Fruit fly (Drosophila melanogaster): ENCODE results near the gene Snoo.

Snoo gene

dm6 chr2L:7998655-7999054 lies 14.7 kb upstream of the Snoo start, which contains the start of gene Sirup (continued):
- TF ChIP-seq CG17612 (GFP tag; IDR thresholded peaks at IDR 0.05) (no peak), amos (GFP tag; IDR thresholded peaks at IDR 0.05; ENCODE audit: partially characterized antibody) (peak; percentile 62; the same call in 1 of the 2 replicates), CG7357 (GFP tag; IDR thresholded peaks at IDR 0.05) (no peak), CG4730 (GFP tag; IDR thresholded peaks at IDR 0.05) (no peak), her (GFP tag; optimal IDR thresholded peaks at IDR 0.05) (no peak), Deaf1 (tag; optimal IDR thresholded peaks at IDR 0.05) (no peak), br (optimal IDR thresholded peaks at IDR 0.05) (no peak), MBD-R2 (GFP tag; IDR thresholded peaks at IDR 0.05) (peak; percentile 89), Xbp1 (GFP tag; optimal IDR thresholded peaks at IDR 0.05) (no peak), CG2199 (GFP tag; IDR thresholded peaks at IDR 0.05) (peak; percentile 89), CG10565 (GFP tag; optimal IDR thresholded peaks at IDR 0.05) (no peak), Fer2 (tag; optimal IDR thresholded peaks at IDR 0.05) (no peak), btn (GFP tag; optimal IDR thresholded peaks at IDR 0.05) (no peak), CG13775 (GFP tag; optimal IDR thresholded peaks at IDR 0.05) (no peak), grau (tag; optimal IDR thresholded peaks at IDR 0.05) (no peak), gro (GFP tag; optimal IDR thresholded peaks at IDR 0.05) (peak; percentile 21), nerfin-1 (tag; optimal IDR thresholded peaks at IDR 0.05) (no peak), CG16815 (GFP tag; optimal IDR thresholded peaks at IDR 0.05) (no peak), CG3847 (GFP tag; IDR thresholded peaks at IDR 0.05) (peak; percentile 55; the same call in 1 of the 2 replicates), CG31388 (GFP tag; optimal IDR thresholded peaks at IDR 0.05) (no peak), YL-1 (GFP tag; optimal IDR thresholded peaks at IDR 0.05) (peak; percentile 9), CG4404 (GFP tag; IDR thresholded peaks at IDR 0.05) (no peak), Dip3 (GFP tag; optimal IDR thresholded peaks at IDR 0.05) (no peak), CG7372 (GFP tag; IDR thresholded peaks at IDR 0.05) (peak; percentile 40; the same call in 1 of the 2 replicates), dmrt11E (tag; optimal IDR thresholded peaks at IDR 0.05) (no peak), az2 (GFP tag; optimal IDR thresholded peaks at IDR 0.05) (no peak), CG10654 (GFP tag; optimal IDR thresholded peaks at IDR 0.05) (no peak), croc (GFP tag; conservative IDR thresholded peaks at IDR 0.05) (no peak), BEAF-32 (GFP tag; optimal IDR thresholded peaks at IDR 0.05) (peak; percentile 45), Aef1 (GFP tag; IDR thresholded peaks at IDR 0.05) (no peak), CG31224 (GFP tag; IDR thresholded peaks at IDR 0.05) (no peak), Dip2 (GFP tag; IDR thresholded peaks at IDR 0.05) (no peak), PHDP (tag; optimal IDR thresholded peaks at IDR 0.05) (no peak), gcm2 (GFP tag; optimal IDR thresholded peaks at IDR 0.05) (no peak), Doc2 (GFP tag; IDR thresholded peaks at IDR 0.05) (no peak), Poxn (GFP tag; IDR thresholded peaks at IDR 0.05) (no peak), CG10543 (GFP tag; optimal IDR thresholded peaks at IDR 0.05) (no peak), crc (GFP tag; optimal IDR thresholded peaks at IDR 0.05) (no peak), CG9797 (GFP tag; optimal IDR thresholded peaks at IDR 0.05) (peak; percentile 50), Myb (GFP tag; optimal IDR thresholded peaks at IDR 0.05) (peak; percentile 98), Bgb (GFP tag; IDR thresholded peaks at IDR 0.05; ENCODE audit: partially characterized antibody) (peak; percentile 55; the same call in 1 of the 2 replicates), CG13894 (tag; optimal IDR thresholded peaks at IDR 0.05) (peak; percentile 35), CG18619 (GFP tag; optimal IDR thresholded peaks at IDR 0.05) (no peak), CG16779 (GFP tag; IDR thresholded peaks at IDR 0.05) (no peak), CG4424 (GFP tag; optimal IDR thresholded peaks at IDR 0.05) (no peak), Sry-β (GFP tag; optimal IDR thresholded peaks at IDR 0.05) (no peak), CG12071 (GFP tag; optimal IDR thresholded peaks at IDR 0.05) (no peak), CG15696 (tag; optimal IDR thresholded peaks at IDR 0.05) (no peak), odd (GFP tag; optimal IDR thresholded peaks at IDR 0.05) (no peak), Hmx (GFP tag; optimal IDR thresholded peaks at IDR 0.05) (no peak), sima (GFP tag; optimal IDR thresholded peaks at IDR 0.05) (no peak), tll (GFP tag; optimal IDR thresholded peaks at IDR 0.05) (no peak)

Data from whole organism, embryonic.